Fruit fly (Drosophila melanogaster): ENCODE data around the gene CG32720.

CG32720 gene

dm6 chrX:7536859-7537258 lies at the start of gene CG32720:
Gene CG32720, minus strand, starts transcription at chrX:7536959.
- TF ChIP-seq D1 (tag; optimal IDR thresholded peaks at IDR 0.05) (no peak), CG13204 (GFP tag; optimal IDR thresholded peaks at IDR 0.05) (no peak), CG8301 (tag; optimal IDR thresholded peaks at IDR 0.05) (no peak), EcR (GFP tag; optimal IDR thresholded peaks at IDR 0.05) (no peak), fd96Ca (GFP tag; IDR thresholded peaks at IDR 0.05) (no peak), CG32121 (GFP tag; IDR thresholded peaks at IDR 0.05) (no peak), CG10348 (GFP tag; IDR thresholded peaks at IDR 0.05) (no peak), CG15710 (tag; optimal IDR thresholded peaks at IDR 0.05) (no peak), Pif1A (GFP tag; optimal IDR thresholded peaks at IDR 0.05) (no peak), Snoo (tag; optimal IDR thresholded peaks at IDR 0.05) (no peak), rn (GFP tag; IDR thresholded peaks at IDR 0.05) (no peak), CG34367 (tag; optimal IDR thresholded peaks at IDR 0.05) (no peak), CG12605 (GFP tag; IDR thresholded peaks at IDR 0.05) (no peak), CG4496 (GFP tag; IDR thresholded peaks at IDR 0.05) (no peak), CG14655 (GFP tag; optimal IDR thresholded peaks at IDR 0.05) (no peak), CG8159 (tag; optimal IDR thresholded peaks at IDR 0.05) (no peak)

DNA sequence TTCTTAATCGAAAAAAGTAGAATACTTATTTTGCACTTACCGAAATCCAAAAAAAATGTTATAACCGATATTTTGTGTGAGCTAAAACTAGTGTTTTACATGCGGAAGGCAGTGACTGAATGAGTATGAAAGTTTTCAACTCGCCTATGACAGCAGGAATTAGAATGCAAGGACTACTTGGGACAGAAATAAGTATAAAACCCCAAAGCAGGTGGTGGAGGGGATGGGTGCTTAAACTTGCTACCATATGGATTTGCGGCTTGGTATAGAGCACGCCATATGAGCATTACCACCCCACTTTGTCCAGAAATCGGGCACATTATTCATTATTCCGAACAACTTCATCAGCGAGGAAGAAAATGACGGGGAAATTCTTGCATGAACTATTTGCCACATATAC lies 49.3 kb upstream of the CG32720 start, which contains the start of gene CG12689:
CG12689 (minus strand) TSS at position 101 of the 400 bp plus-strand sequence.
- TF ChIP-seq Ets98B (GFP tag; IDR thresholded peaks at IDR 0.05) (no peak), CG14655 (GFP tag; optimal IDR thresholded peaks at IDR 0.05) (no peak), CG34367 (tag; optimal IDR thresholded peaks at IDR 0.05) (no peak)

DNA sequence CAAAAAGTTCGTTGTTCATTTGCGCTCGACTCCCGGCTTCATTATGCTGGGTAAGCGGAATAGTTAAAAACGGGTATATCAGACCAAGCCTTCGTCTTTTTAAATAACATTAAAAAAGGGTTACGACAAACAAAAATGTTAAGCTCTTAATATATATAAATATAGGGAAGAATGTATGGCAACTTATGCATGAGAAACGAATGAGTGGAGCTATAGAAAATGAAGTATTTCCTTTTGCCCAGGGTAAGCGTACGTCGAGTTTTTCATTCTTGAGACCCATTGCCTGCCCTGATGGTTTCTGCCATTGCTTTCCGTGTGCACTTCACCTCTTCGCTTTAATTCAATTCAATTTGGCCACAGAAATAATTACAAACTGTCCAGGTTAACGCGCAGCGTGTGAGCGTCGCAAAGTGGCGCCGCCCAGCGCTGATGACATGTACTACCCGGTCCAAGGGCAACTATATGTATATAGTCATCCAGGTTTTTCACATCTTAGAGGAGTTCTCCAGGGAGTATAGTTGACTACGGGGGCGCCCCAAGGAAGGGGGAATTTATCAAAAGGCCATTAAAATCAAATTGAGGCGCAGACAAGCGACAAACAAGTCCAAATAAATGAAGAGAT lies 44.5 kb upstream of the CG32720 start:
- TF ChIP-seq Pif1A (GFP tag; optimal IDR thresholded peaks at IDR 0.05) (no peak), CG12605 (GFP tag; IDR thresholded peaks at IDR 0.05) (no peak), Snoo (tag; optimal IDR thresholded peaks at IDR 0.05) (no peak), CG13204 (GFP tag; optimal IDR thresholded peaks at IDR 0.05) (no peak), EcR (GFP tag; optimal IDR thresholded peaks at IDR 0.05) (peak; percentile 48), rn (GFP tag; IDR thresholded peaks at IDR 0.05) (no peak), CG17806 (tag; optimal IDR thresholded peaks at IDR 0.05) (no peak), fd96Ca (GFP tag; IDR thresholded peaks at IDR 0.05) (no peak), CG32121 (GFP tag; IDR thresholded peaks at IDR 0.05) (no peak)

DNA sequence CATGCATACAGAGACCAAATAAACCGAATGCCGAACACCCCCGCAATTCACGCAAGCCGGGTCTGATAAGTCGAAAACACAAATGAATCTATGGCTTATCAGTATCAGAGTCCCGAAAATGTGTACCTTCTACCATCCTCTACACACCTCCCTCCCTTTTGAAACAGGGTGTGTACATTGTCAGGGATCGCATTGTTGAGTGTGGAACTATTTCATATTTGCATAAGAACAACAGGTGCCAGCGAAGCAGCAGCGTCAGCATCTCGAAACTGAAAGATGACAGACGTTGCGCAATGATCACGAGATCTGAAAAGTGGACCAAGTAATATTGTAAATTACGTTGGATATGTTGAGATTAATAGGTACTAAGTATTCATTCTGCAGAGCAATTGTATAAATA lies 43.1 kb upstream of the CG32720 start:
- TF ChIP-seq Ets98B (GFP tag; IDR thresholded peaks at IDR 0.05) = no peak
- no peak for TF ChIP-seq CG17806 (tag; optimal IDR thresholded peaks at IDR 0.05)
- TF ChIP-seq CG34367 (tag; optimal IDR thresholded peaks at IDR 0.05) = no peak
- TF ChIP-seq D1 (tag; optimal IDR thresholded peaks at IDR 0.05) = no peak
- no peak for TF ChIP-seq CG13204 (GFP tag; optimal IDR thresholded peaks at IDR 0.05)
- TF ChIP-seq CG10348 (GFP tag; IDR thresholded peaks at IDR 0.05) = no peak
- TF ChIP-seq EcR (GFP tag; optimal IDR thresholded peaks at IDR 0.05) = no peak
- TF ChIP-seq CG32121 (GFP tag; IDR thresholded peaks at IDR 0.05) = no peak
- TF ChIP-seq CG15710 (tag; optimal IDR thresholded peaks at IDR 0.05) = no peak
- no peak for TF ChIP-seq CG12605 (GFP tag; IDR thresholded peaks at IDR 0.05)
- TF ChIP-seq fd96Ca (GFP tag; IDR thresholded peaks at IDR 0.05) = no peak
- TF ChIP-seq Pif1B (GFP tag; optimal IDR thresholded peaks at IDR 0.05) = no peak

dm6 chrX:7579023-7579422 lies 42.3 kb upstream of the CG32720 start:
- TF ChIP-seq CG13204 (GFP tag; optimal IDR thresholded peaks at IDR 0.05) = no peak
- peak; percentile 69 for TF ChIP-seq CG14655 (GFP tag; optimal IDR thresholded peaks at IDR 0.05)
- no peak for TF ChIP-seq Pif1B (GFP tag; optimal IDR thresholded peaks at IDR 0.05)
- TF ChIP-seq D1 (tag; optimal IDR thresholded peaks at IDR 0.05) = no peak
- 0 out of 2 replicates have a peak, but pooled peaks have one; percentile 36 for TF ChIP-seq CG12605 (GFP tag; IDR thresholded peaks at IDR 0.05)
- peak; percentile 34; the same call in 1 of the 2 replicates for TF ChIP-seq CG32121 (GFP tag; IDR thresholded peaks at IDR 0.05)
- 0 out of 3 replicates have a peak, but pooled peaks have one; percentile 16 for TF ChIP-seq fd96Ca (GFP tag; IDR thresholded peaks at IDR 0.05)
- TF ChIP-seq Pif1A (GFP tag; optimal IDR thresholded peaks at IDR 0.05) = peak; percentile 25
- no peak for TF ChIP-seq rn (GFP tag; IDR thresholded peaks at IDR 0.05)
- TF ChIP-seq CG17806 (tag; optimal IDR thresholded peaks at IDR 0.05) = peak; percentile 39
- TF ChIP-seq CG9948 (tag; optimal IDR thresholded peaks at IDR 0.05) = peak; percentile 28
- peak; percentile 42 for TF ChIP-seq Ets98B (GFP tag; IDR thresholded peaks at IDR 0.05)
- no peak for TF ChIP-seq CG10348 (GFP tag; IDR thresholded peaks at IDR 0.05)
- TF ChIP-seq CG8159 (tag; optimal IDR thresholded peaks at IDR 0.05) = peak; percentile 24
- TF ChIP-seq CG4496 (GFP tag; IDR thresholded peaks at IDR 0.05) = peak; percentile 73
- peak; percentile 24 for TF ChIP-seq CG34367 (tag; optimal IDR thresholded peaks at IDR 0.05)
- TF ChIP-seq CG8301 (tag; optimal IDR thresholded peaks at IDR 0.05) = peak; percentile 55
- peak; percentile 22 for TF ChIP-seq CG15710 (tag; optimal IDR thresholded peaks at IDR 0.05)

DNA sequence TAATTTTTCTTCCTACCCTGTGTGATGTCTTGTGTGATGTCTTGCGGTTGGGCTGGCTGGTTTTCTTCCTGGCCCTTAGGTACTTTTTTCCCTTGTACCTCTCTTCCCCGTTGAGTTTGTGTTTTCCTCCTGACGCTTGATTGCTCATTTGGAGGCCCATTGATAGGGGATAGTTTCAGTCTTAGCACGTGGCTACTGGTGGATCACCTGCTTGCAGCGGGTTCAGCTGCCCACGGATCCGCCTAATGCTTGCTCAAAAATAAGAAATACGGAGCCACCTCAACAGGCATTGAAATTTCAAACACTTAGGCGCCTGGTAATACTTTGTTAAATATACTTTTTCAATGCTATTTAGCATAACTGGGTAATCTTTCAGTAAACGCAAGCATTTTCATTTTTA lies 37.2 kb upstream of the CG32720 start, which contains the start of gene CG11369:
CG11369 (plus strand) TSS at position 301 of the 400 bp plus-strand sequence.
- TF ChIP-seq Pif1A (GFP tag; optimal IDR thresholded peaks at IDR 0.05) = no peak

dm6 chrX:7571200-7571599 lies 34.4 kb upstream of the CG32720 start:
- TF ChIP-seq CG13204 (GFP tag; optimal IDR thresholded peaks at IDR 0.05) = no peak
- TF ChIP-seq CG4496 (GFP tag; IDR thresholded peaks at IDR 0.05) = no peak
- TF ChIP-seq fd96Ca (GFP tag; IDR thresholded peaks at IDR 0.05) = 0 out of 3 replicates have a peak, but pooled peaks have one; percentile 42
- TF ChIP-seq CG8159 (tag; optimal IDR thresholded peaks at IDR 0.05) = peak; percentile 66
- TF ChIP-seq Snoo (tag; optimal IDR thresholded peaks at IDR 0.05) = peak; percentile 42
- peak; percentile 43 for TF ChIP-seq Pif1B (GFP tag; optimal IDR thresholded peaks at IDR 0.05)
- peak; percentile 43 for TF ChIP-seq CG8301 (tag; optimal IDR thresholded peaks at IDR 0.05)
- TF ChIP-seq CG10348 (GFP tag; IDR thresholded peaks at IDR 0.05) = no peak
- TF ChIP-seq rn (GFP tag; IDR thresholded peaks at IDR 0.05) = no peak
- peak; percentile 53 for TF ChIP-seq Pif1A (GFP tag; optimal IDR thresholded peaks at IDR 0.05)
- TF ChIP-seq CG9948 (tag; optimal IDR thresholded peaks at IDR 0.05) = peak; percentile 38
- peak; percentile 26; the same call in 1 of the 2 replicates for TF ChIP-seq Ets98B (GFP tag; IDR thresholded peaks at IDR 0.05)
- TF ChIP-seq CG32121 (GFP tag; IDR thresholded peaks at IDR 0.05) = peak; percentile 52
- TF ChIP-seq gl (tag; optimal IDR thresholded peaks at IDR 0.05) = no peak
- TF ChIP-seq CG17806 (tag; optimal IDR thresholded peaks at IDR 0.05) = peak; percentile 62
- peak; percentile 36 for TF ChIP-seq CG34367 (tag; optimal IDR thresholded peaks at IDR 0.05)
- no peak for TF ChIP-seq EcR (GFP tag; optimal IDR thresholded peaks at IDR 0.05)
- peak; percentile 56 for TF ChIP-seq CG15710 (tag; optimal IDR thresholded peaks at IDR 0.05)
- TF ChIP-seq CG14655 (GFP tag; optimal IDR thresholded peaks at IDR 0.05) = peak; percentile 46
- TF ChIP-seq CG12605 (GFP tag; IDR thresholded peaks at IDR 0.05) = no peak
- TF ChIP-seq D1 (tag; optimal IDR thresholded peaks at IDR 0.05) = peak; percentile 9
